Fruit fly (Drosophila melanogaster) whole organism, embryonic: ENCODE data around the gene dysf.

Source experiments
- Awh ChIP-seq: fragments of 200-800 bp; sonication (Bioruptor generic); IDR thresholded peaks from 2 replicates; pipeline ENCODE4, ENCODE4 v1.3.6; 2022; ENCODE audit warnings: missing biosample characterization, missing genetic modification characterization
- B-H2 ChIP-seq: fragments of 200-800 bp; sonication (Bioruptor generic); optimal IDR thresholded peaks from 2 replicates; lab custom pipeline; 2018; ENCODE audit warnings: missing biosample characterization, mild to moderate bottlenecking, missing genetic modification characterization
- BEAF-32 ChIP-seq: fragments of 200-800 bp; sonication (Bioruptor generic); optimal IDR thresholded peaks from 3 replicates; lab custom pipeline; 2017; ENCODE audit warnings: missing biosample characterization, missing genetic modification characterization, mild to moderate bottlenecking, moderate library complexity, missing genetic modification reagents
- CG10366 ChIP-seq: fragments of 200-800 bp; sonication (Bioruptor generic); IDR thresholded peaks from 2 replicates; pipeline ENCODE4 v1.3.6; 2022; ENCODE audit warnings: missing biosample characterization, missing genetic modification characterization
- CG13624 ChIP-seq: fragments of 200-800 bp; sonication (Bioruptor generic); optimal IDR thresholded peaks from 2 replicates; lab custom pipeline; 2016; ENCODE audit warnings: missing biosample characterization, missing genetic modification characterization
- CG17802 ChIP-seq: fragments of 200-800 bp; sonication (Bioruptor generic); optimal IDR thresholded peaks from 2 replicates; lab custom pipeline; 2018; ENCODE audit warnings: missing biosample characterization, mild to moderate bottlenecking, missing genetic modification characterization, moderate library complexity
- CG30020 ChIP-seq: fragments of 200-800 bp; optimal IDR thresholded peaks from 2 replicates; lab custom pipeline; 2019; ENCODE audit warnings: missing biosample characterization, mild to moderate bottlenecking, missing genetic modification characterization, moderate library complexity
- CG31388 ChIP-seq: fragments of 200-800 bp; sonication (Bioruptor generic); optimal IDR thresholded peaks from 2 replicates; lab custom pipeline; 2016; ENCODE audit warnings: missing biosample characterization, missing genetic modification characterization
- CG32772 ChIP-seq: fragments of 200-800 bp; sonication (Bioruptor generic); IDR thresholded peaks from 2 replicates; pipeline ENCODE4 v1.3.6; 2022; ENCODE audit warnings: missing biosample characterization, missing genetic modification characterization
- CG33557 ChIP-seq: fragments of 200-800 bp; sonication (Bioruptor generic); optimal IDR thresholded peaks from 2 replicates; lab custom pipeline; 2019; ENCODE audit warnings: missing biosample characterization, mild to moderate bottlenecking, missing genetic modification characterization, moderate library complexity
- CG7839 ChIP-seq: fragments of 200-800 bp; sonication (Bioruptor generic); optimal IDR thresholded peaks from 3 replicates; lab custom pipeline; 2018; ENCODE audit warnings: missing biosample characterization, mild to moderate bottlenecking, missing genetic modification characterization, moderate library complexity
- CG7963 ChIP-seq: fragments of 200-800 bp; sonication (Bioruptor generic); IDR thresholded peaks from 3 replicates; pipeline ENCODE4 v1.3.6; 2022; ENCODE audit warnings: missing biosample characterization, missing genetic modification characterization; ENCODE audit not compliant: partially characterized antibody
- CHES-1-like ChIP-seq: fragments of 200-800 bp; sonication (Bioruptor generic); optimal IDR thresholded peaks from 2 replicates; lab custom pipeline; 2016; ENCODE audit warnings: missing biosample characterization, missing genetic modification characterization
- Fer1 ChIP-seq: fragments of 200-800 bp; sonication (Bioruptor generic); optimal IDR thresholded peaks from 2 replicates; lab custom pipeline; 2017; ENCODE audit warnings: missing biosample characterization, mild to moderate bottlenecking, missing genetic modification characterization
- Hey ChIP-seq: fragments of 200-800 bp; sonication (Bioruptor generic); optimal IDR thresholded peaks from 3 replicates; lab custom pipeline; 2018; ENCODE audit warnings: missing biosample characterization, mild to moderate bottlenecking, missing genetic modification characterization
- Kr ChIP-seq: fragments of 200-800 bp; sonication (Bioruptor generic); optimal IDR thresholded peaks from 2 replicates; lab custom pipeline; 2017; ENCODE audit warnings: missing biosample characterization, mild to moderate bottlenecking, missing genetic modification characterization
- Mad ChIP-seq: fragments of 200-800 bp; sonication (Bioruptor generic); optimal IDR thresholded peaks from 2 replicates; lab custom pipeline; 2016; ENCODE audit warnings: missing biosample characterization, missing genetic modification characterization
- Med ChIP-seq: fragments of 200-800 bp; sonication (Bioruptor generic); peaks from one replicate; lab custom pipeline; 2016; ENCODE audit warnings: missing biosample characterization, missing genetic modification characterization, mild to moderate bottlenecking, inconsistent platforms, moderate library complexity
- Nf-YA ChIP-seq: fragments of 200-800 bp; sonication (Bioruptor generic); IDR thresholded peaks from 2 replicates; pipeline ENCODE4 v1.3.6; 2022; ENCODE audit warnings: missing biosample characterization, missing genetic modification characterization
- Opbp ChIP-seq: fragments of 200-800 bp; sonication (Bioruptor generic); IDR thresholded peaks from 3 replicates; pipeline ENCODE4 v1.3.6; 2022; ENCODE audit warnings: missing biosample characterization, missing genetic modification characterization; ENCODE audit not compliant: partially characterized antibody
- al ChIP-seq: fragments of 200-800 bp; sonication (Bioruptor generic); IDR thresholded peaks from 2 replicates; pipeline ENCODE4 v1.3.6; 2022; ENCODE audit warnings: missing biosample characterization, missing genetic modification characterization
- cas ChIP-seq: fragments of 200-800 bp; sonication (Bioruptor generic); IDR thresholded peaks from 2 replicates; pipeline ENCODE4 v1.3.6; 2022; ENCODE audit warnings: missing biosample characterization, missing genetic modification characterization
- cg ChIP-seq: fragments of 200-800 bp; sonication (Bioruptor generic); optimal IDR thresholded peaks from 3 replicates; lab custom pipeline; 2019; ENCODE audit warnings: missing biosample characterization, mild to moderate bottlenecking, missing genetic modification characterization, moderate library complexity
- crc ChIP-seq: fragments of 200-800 bp; sonication (Bioruptor generic); optimal IDR thresholded peaks from 2 replicates; lab custom pipeline; 2016; ENCODE audit warnings: missing biosample characterization, missing genetic modification characterization
- dysf ChIP-seq: fragments of 200-800 bp; sonication (Bioruptor generic); IDR thresholded peaks from 3 replicates; pipeline ENCODE4 v1.3.6; 2022; ENCODE audit warnings: missing biosample characterization, missing genetic modification characterization
- ewg ChIP-seq: fragments of 200-800 bp; sonication (Bioruptor generic); optimal IDR thresholded peaks from 3 replicates; lab custom pipeline; 2017; ENCODE audit warnings: mild to moderate bottlenecking, missing biosample characterization, missing genetic modification reagents, missing genetic modification characterization
- exex ChIP-seq: fragments of 200-800 bp; sonication (Bioruptor generic); optimal IDR thresholded peaks from 4 replicates; lab custom pipeline; 2018; ENCODE audit warnings: missing biosample characterization, mild to moderate bottlenecking, missing genetic modification characterization, moderate library complexity
- fd96Cb ChIP-seq: fragments of 200-800 bp; sonication (Bioruptor generic); optimal IDR thresholded peaks from 2 replicates; lab custom pipeline; 2018; ENCODE audit warnings: missing biosample characterization, mild to moderate bottlenecking, missing genetic modification characterization, moderate library complexity
- gsb-n ChIP-seq: fragments of 200-800 bp; sonication (Bioruptor generic); optimal IDR thresholded peaks from 3 replicates; lab custom pipeline; 2018; ENCODE audit warnings: missing biosample characterization, mild to moderate bottlenecking, missing genetic modification characterization
- insv ChIP-seq, 2 experiments: fragments of 200-800 bp; sonication (Bioruptor generic); optimal IDR thresholded peaks; 3 replicates each; lab custom pipeline; 2016 to 2018; ENCODE audit warnings: missing biosample characterization in 2 of 2, missing genetic modification characterization in 2 of 2
- lab ChIP-seq: fragments of 200-800 bp; sonication (Bioruptor generic); optimal IDR thresholded peaks from 3 replicates; lab custom pipeline; 2017; ENCODE audit warnings: missing biosample characterization, missing genetic modification characterization, mild to moderate bottlenecking, moderate library complexity, missing genetic modification reagents
- luna ChIP-seq: fragments of 200-800 bp; sonication (Bioruptor generic); optimal IDR thresholded peaks from 2 replicates; lab custom pipeline; 2016; ENCODE audit warnings: missing biosample characterization, missing genetic modification characterization
- mam ChIP-seq: fragments of 200-800 bp; sonication (Bioruptor generic); optimal IDR thresholded peaks from 3 replicates; lab custom pipeline; 2016; ENCODE audit warnings: missing biosample characterization, missing genetic modification characterization
- nerfin-1 ChIP-seq: fragments of 200-800 bp; sonication (Bioruptor generic); optimal IDR thresholded peaks from 3 replicates; lab custom pipeline; 2019; ENCODE audit warnings: missing biosample characterization, mild to moderate bottlenecking, missing genetic modification characterization, moderate library complexity
- oc ChIP-seq: fragments of 200-800 bp; sonication (Bioruptor generic); optimal IDR thresholded peaks from 2 replicates; lab custom pipeline; 2018; ENCODE audit warnings: missing biosample characterization, mild to moderate bottlenecking, missing genetic modification characterization, moderate library complexity
- onecut ChIP-seq: fragments of 200-800 bp; sonication (Bioruptor generic); IDR thresholded peaks from 2 replicates; pipeline ENCODE4 v1.3.6; 2022; ENCODE audit warnings: missing biosample characterization, missing genetic modification characterization
- pros ChIP-seq: fragments of 200-800 bp; sonication (Bioruptor generic); optimal IDR thresholded peaks from 3 replicates; lab custom pipeline; 2019; ENCODE audit warnings: missing biosample characterization, mild to moderate bottlenecking, missing genetic modification characterization, moderate library complexity
- pzg ChIP-seq: fragments of 200-800 bp; sonication (Bioruptor generic); optimal IDR thresholded peaks from 3 replicates; lab custom pipeline; 2018; ENCODE audit warnings: missing biosample characterization, mild to moderate bottlenecking, missing genetic modification characterization, moderate library complexity
- scrt ChIP-seq: fragments of 200-800 bp; sonication (Bioruptor generic); optimal IDR thresholded peaks from 2 replicates; lab custom pipeline; 2018; ENCODE audit warnings: missing biosample characterization, mild to moderate bottlenecking, missing genetic modification characterization, moderate library complexity
- sens ChIP-seq: fragments of 200-800 bp; sonication (Bioruptor generic); peaks from one replicate; lab custom pipeline; 2016; ENCODE audit warnings: missing biosample characterization, missing genetic modification characterization
- slou ChIP-seq: fragments of 200-800 bp; sonication (Bioruptor generic); optimal IDR thresholded peaks from 3 replicates; lab custom pipeline; 2016; ENCODE audit warnings: missing biosample characterization, missing genetic modification characterization
- sqz ChIP-seq: fragments of 200-800 bp; sonication (Bioruptor generic); optimal IDR thresholded peaks from 3 replicates; lab custom pipeline; 2018; ENCODE audit warnings: missing biosample characterization, mild to moderate bottlenecking, missing genetic modification characterization
- tgo ChIP-seq: fragments of 200-800 bp; sonication (Bioruptor generic); IDR thresholded peaks from 3 replicates; pipeline ENCODE4 v1.3.6; 2022; ENCODE audit warnings: missing biosample characterization, missing genetic modification characterization
- tll ChIP-seq, 2 experiments: fragments of 200-800 bp in 1 of 2; fragments of >200 bp in 1 of 2; sonication (Bioruptor generic) in 1 of 2; optimal IDR thresholded peaks; 2 replicates each; lab custom pipeline; 2017 to 2019; ENCODE audit warnings: missing biosample characterization in 2 of 2, missing genetic modification characterization in 2 of 2, mild to moderate bottlenecking in 1 of 2, moderate library complexity in 1 of 2
- twi ChIP-seq: fragments of 200-800 bp; optimal IDR thresholded peaks from 2 replicates; lab custom pipeline; 2019; ENCODE audit warnings: missing biosample characterization, mild to moderate bottlenecking, missing genetic modification characterization, moderate library complexity
- z ChIP-seq: fragments of 200-800 bp; sonication (Bioruptor generic); IDR thresholded peaks from 3 replicates; pipeline ENCODE4 v1.3.6; 2022; ENCODE audit warnings: missing biosample characterization, missing genetic modification characterization

The dysf gene

DNA sequence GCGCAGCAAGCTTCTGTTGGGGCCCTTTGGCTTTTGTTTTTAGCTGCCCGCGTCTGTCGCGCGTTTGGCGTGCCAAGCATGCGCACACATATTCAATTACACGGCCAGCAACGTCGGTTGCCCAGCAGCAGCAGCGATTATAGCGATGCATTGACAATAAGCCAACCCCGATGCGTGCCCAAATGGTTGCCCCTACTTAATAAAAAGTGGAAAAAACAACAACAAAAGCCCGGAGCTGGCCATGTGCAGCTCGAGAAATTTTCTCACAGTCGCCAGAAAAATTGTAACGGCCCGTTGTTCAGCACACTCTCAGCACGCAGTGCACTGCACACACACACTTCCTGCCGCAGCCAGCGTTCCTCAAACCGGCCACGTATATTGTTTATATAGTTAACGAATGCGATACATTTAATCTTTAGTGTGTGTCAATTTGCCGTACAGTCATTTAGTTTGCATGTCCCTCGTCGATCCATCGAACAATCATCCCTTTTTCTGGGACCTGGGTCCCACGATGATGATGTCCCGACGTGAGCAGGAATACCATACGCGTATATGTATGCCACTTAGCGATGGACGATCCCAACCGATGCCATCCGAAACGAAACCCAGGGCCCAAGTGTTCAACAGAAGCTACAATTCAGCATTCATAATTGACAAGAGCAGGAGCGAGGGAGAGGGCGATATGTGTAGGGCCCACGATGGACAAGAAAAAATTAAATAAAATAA lies 63.7 kb downstream of the dysf start (continued):
- no peak for TF ChIP-seq slou (GFP tag; lab: Kevin White, UChicago)
- peak; percentile 40; the same call in 1 of the 3 replicates for TF ChIP-seq CG7963 (GFP tag; lab: Robert Waterston, UW)
- TF ChIP-seq cas (GFP tag; lab: Robert Waterston, UW), result no peak
- TF ChIP-seq fd96Cb (tag; lab: Kevin White, UChicago), result no peak
- no peak for TF ChIP-seq CG13624
- no peak for TF ChIP-seq luna (GFP tag; lab: Kevin White, UChicago)
- no peak for TF ChIP-seq mam (GFP tag; lab: Kevin White, UChicago)
- no peak for TF ChIP-seq crc
- TF ChIP-seq CG10366 (GFP tag; lab: Robert Waterston, UW), result no peak
- no peak for TF ChIP-seq CHES-1-like
- TF ChIP-seq CG33557 (GFP tag; lab: Kevin White, UChicago), result peak; percentile 44
- no peak for TF ChIP-seq Fer1 (GFP tag; lab: Kevin White, UChicago)
- TF ChIP-seq insv (GFP tag; optimal IDR thresholded peaks at IDR 0.05; lab: Kevin White, UChicago), result peak in 1 of 2 experiments; percentile 41
- no peak for TF ChIP-seq Nf-YA
- TF ChIP-seq CG30020 (tag; lab: Kevin White, UChicago), result no peak
- TF ChIP-seq pzg, result no peak
- TF ChIP-seq BEAF-32 (GFP tag; lab: Kevin White, UChicago), result no peak
- TF ChIP-seq oc, result peak; percentile 1
- TF ChIP-seq CG31388 (GFP tag; lab: Kevin White, UChicago), result no peak
- TF ChIP-seq Med (GFP tag; lab: Kevin White, UChicago), result peak; percentile 25
- no peak for TF ChIP-seq CG17802 (tag; lab: Kevin White, UChicago)
- no peak for TF ChIP-seq CG7839 (tag; lab: Kevin White, UChicago)
- peak; percentile 27 for TF ChIP-seq nerfin-1 (tag; lab: Kevin White, UChicago)
- TF ChIP-seq tgo, result no peak

DNA sequence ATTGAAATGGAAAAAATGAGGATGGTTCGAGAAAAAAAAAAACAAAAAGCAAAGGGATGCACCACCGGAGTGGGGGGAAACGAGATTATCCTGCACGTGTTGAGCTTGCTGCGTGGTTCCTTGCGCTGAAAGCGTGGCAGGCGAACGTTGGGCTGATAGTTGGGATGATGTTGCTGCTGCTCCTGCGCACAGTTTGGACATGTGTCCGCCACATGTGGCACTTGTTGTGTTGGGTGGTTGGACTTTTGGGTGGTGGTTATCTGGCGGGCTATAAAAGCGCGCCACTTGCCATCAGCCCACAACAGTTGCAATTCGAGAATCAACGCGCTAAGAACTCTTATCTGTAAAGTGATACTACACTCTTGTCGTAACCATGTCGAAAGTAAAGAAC lies 65.9 kb downstream of the dysf start:
- TF ChIP-seq tll (GFP tag; optimal IDR thresholded peaks at IDR 0.05; lab: Kevin White, UChicago) (no peak), al (GFP tag; lab: Robert Waterston, UW) (no peak), CG32772 (GFP tag; lab: Robert Waterston, UW) (0 out of 2 replicates have a peak, but pooled peaks have one; percentile 15), scrt (peak; percentile 16), ewg (peak; percentile 72), twi (tag; lab: Kevin White, UChicago) (peak; percentile 74), Hey (peak; percentile 93), Opbp (GFP tag; lab: Robert Waterston, UW) (no peak), pros (peak; percentile 41)

DNA sequence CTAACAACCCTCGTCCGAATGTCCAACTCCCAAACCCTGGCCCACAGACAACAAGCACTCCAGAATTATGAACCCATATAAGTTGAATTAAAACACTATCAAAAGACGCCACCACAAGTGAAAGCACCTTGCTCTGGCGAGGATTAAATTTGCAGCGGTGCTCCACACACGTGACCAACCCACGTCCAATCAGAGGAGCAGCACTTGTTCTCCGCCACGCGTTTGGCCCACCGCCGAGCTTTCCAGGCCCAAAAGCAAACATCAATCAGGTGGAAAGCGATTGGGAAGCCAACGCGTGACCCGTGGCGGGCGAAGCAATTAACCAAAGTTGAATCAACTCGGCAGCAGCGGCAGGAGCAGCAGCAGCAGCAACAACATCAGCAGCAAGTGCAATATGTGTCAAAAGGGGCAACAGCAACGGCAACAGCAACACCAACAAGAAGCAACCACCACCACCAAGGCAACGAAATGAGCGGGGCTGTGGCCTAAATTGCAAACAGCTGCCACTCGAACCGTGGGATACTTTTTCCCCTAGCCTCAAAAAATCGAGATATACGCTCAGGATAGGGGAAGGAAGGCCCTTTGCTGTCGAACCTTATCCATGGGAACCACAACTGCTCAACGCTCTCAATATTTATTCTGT lies 66.4 kb downstream of the dysf start:
- TF ChIP-seq twi (tag; lab: Kevin White, UChicago), result peak; percentile 89
- TF ChIP-seq Hey, result peak; percentile 100
- TF ChIP-seq sens (GFP tag; lab: Kevin White, UChicago), result peak; percentile 46
- TF ChIP-seq cg, result peak; percentile 12
- no peak for TF ChIP-seq B-H2
- peak; percentile 90 for TF ChIP-seq pros
- TF ChIP-seq exex (tag; lab: Kevin White, UChicago), result no peak
- TF ChIP-seq dysf (GFP tag; lab: Robert Waterston, UW), result 0 out of 3 replicates have a peak, but pooled peaks have one; percentile 31
- TF ChIP-seq lab, result no peak
- no peak for TF ChIP-seq Mad
- TF ChIP-seq Kr (GFP tag; lab: Kevin White, UChicago), result peak; percentile 87
- TF ChIP-seq z, result peak; percentile 47; the same call in 1 of the 3 replicates
- TF ChIP-seq sqz, result peak; percentile 85
- no peak for TF ChIP-seq onecut (GFP tag; lab: Robert Waterston, UW)
- 0 out of 2 replicates have a peak, but pooled peaks have one; percentile 28 for TF ChIP-seq Awh (GFP tag; lab: Robert Waterston, UW)
- peak in 1 of 2 experiments; percentile 27 for TF ChIP-seq insv (GFP tag; optimal IDR thresholded peaks at IDR 0.05; lab: Kevin White, UChicago)
- peak; percentile 23 for TF ChIP-seq gsb-n
